Worm (Caenorhabditis elegans): ENCODE results near the gene C31G12.4.

Gene C31G12.4

DNA sequence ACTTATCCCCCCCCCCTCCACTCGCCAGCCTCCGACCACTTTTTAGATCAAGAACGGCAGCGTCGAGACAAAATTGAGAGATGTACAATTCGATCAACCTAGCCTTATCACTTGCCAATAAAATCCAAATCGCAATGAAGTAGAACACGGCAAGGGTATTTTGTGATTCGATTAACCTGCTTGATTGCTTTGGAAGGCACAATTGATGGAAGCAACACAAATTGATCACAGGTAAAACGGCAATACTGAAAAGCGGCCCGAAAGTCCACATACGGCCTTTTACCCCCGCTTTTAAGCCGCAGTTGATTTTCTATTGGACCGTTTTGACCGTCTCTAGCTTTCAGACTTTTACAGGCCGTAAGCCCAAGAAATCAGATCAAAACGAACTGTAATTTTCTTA, 9.8 kb upstream of the C31G12.4 start, which contains the start of gene clec-245:
TSS of gene clec-245 (minus strand) at position 101 of the 400 bp plus-strand sequence.
- TF ChIP-seq K02D7.2 (tag; optimal IDR thresholded peaks at IDR 0.05) (no peak), npax-4 (tag; optimal IDR thresholded peaks at IDR 0.05) (no peak), tbx-7 (tag; optimal IDR thresholded peaks at IDR 0.05) (no peak), pros-1 (tag; optimal IDR thresholded peaks at IDR 0.05) (no peak), Y22D7AL.16 (tag; optimal IDR thresholded peaks at IDR 0.05) (no peak), pag-3 (tag; optimal IDR thresholded peaks at IDR 0.05; ENCODE audit: borderline replicate concordance) (no peak), ttx-3 (tag; optimal IDR thresholded peaks at IDR 0.05) (no peak), sdc-2 (tag; optimal IDR thresholded peaks at IDR 0.05) (no peak), ceh-45 (GFP tag; IDR thresholded peaks at IDR 0.05) (no peak), mec-3 (tag; optimal IDR thresholded peaks at IDR 0.05; ENCODE audit: borderline replicate concordance) (no peak), che-1 (tag; optimal IDR thresholded peaks at IDR 0.05) (no peak), fkh-6 (tag; optimal IDR thresholded peaks at IDR 0.05) (no peak), elt-4 (tag; optimal IDR thresholded peaks at IDR 0.05) (no peak), ama-1 (optimal IDR thresholded peaks at IDR 0.05) (no peak), ref-2 (tag; optimal IDR thresholded peaks at IDR 0.05) (no peak)

DNA sequence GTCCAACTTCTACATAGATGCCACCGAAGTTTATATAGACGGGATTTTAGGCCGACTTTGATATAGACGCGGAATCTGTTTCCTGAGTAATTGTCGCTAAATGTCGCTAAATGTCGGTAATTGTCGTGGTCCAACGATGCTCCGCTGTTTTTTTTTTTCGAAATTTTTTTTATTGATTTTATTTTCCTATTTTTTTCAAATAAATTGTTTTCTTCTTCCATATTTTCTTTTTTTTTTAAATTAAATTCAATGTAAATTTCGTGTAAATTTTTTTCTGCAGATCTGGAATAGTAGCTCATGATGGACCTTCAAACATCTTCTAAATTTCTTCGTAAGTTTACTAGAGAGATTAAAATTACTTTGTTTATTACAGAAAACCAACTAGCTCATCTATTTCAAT, 6.4 kb upstream of the C31G12.4 start, which contains the start of gene C31G12.3:
TSS of gene C31G12.3 (plus strand) at position 301 of the 400 bp plus-strand sequence.
- TF ChIP-seq pax-1 (tag; optimal IDR thresholded peaks at IDR 0.05) (no peak), C38D4.7 (GFP tag; optimal IDR thresholded peaks at IDR 0.05) (no peak), zip-5 (tag; optimal IDR thresholded peaks at IDR 0.05) (no peak), ceh-45 (GFP tag; IDR thresholded peaks at IDR 0.05) (no peak), ceh-2 (tag; optimal IDR thresholded peaks at IDR 0.05) (no peak), ceh-48 (tag; optimal IDR thresholded peaks at IDR 0.05) (no peak), ceh-14 (tag; optimal IDR thresholded peaks at IDR 0.05) (no peak), K09A11.1 (tag; optimal IDR thresholded peaks at IDR 0.05; ENCODE audit: insufficient read depth) (no peak), unc-55 (GFP tag; optimal IDR thresholded peaks at IDR 0.05) (no peak), T23F11.4 (GFP tag; optimal IDR thresholded peaks at IDR 0.05) (no peak)

DNA sequence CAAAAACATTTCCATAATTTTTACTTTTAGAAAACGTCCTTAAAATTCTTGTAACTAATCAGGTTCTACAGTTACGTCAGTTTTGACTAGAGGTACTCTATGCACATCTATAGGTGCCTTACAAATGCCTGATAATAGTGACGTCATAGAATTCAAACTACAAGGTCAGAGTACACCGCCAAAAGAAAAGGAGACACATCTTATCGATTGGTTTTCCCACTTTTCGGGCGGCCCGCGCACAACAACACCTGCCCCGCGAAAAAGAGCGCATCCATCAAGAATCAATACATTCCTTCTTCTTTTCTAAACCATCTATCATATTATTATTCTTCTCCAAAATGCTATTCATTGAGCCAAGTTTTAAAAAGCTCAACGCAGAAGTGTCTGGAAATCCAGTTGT, 1.1 kb upstream of the C31G12.4 start, which contains the start of gene C31G12.1:
TSS of gene C31G12.1 (plus strand) at position 301 of the 400 bp plus-strand sequence.
- TF ChIP-seq mec-3 (tag; optimal IDR thresholded peaks at IDR 0.05; ENCODE audit: borderline replicate concordance) = no peak
- TF ChIP-seq pros-1 (tag; optimal IDR thresholded peaks at IDR 0.05) = no peak
- no peak for TF ChIP-seq T23F11.4 (GFP tag; optimal IDR thresholded peaks at IDR 0.05)
- no peak for TF ChIP-seq hlh-13 (GFP tag; optimal IDR thresholded peaks at IDR 0.05)
- no peak for TF ChIP-seq pax-1 (tag; optimal IDR thresholded peaks at IDR 0.05)

DNA sequence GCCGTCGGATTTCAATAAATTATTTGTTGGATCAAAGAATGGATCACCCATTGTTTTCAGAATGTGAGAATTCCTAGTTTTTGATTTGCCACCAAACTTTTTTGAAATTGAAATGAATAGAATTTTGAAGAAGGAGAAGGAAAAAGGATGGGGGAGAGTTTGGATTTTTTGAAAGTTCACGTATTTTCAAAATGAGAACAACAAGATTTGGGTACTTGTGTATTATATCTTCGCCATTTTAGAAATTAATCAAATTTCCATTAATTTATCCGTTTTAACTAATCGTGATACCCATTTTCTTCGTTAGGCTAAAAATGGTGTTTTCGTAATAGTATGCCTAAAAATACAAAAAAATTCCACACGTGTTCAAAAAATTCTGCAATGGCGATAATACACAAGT, 7.0 kb downstream of the C31G12.4 start, which contains the start of gene C14A6.8:
TSS of gene C14A6.8 (minus strand) at position 101 of the 400 bp plus-strand sequence.
- TF ChIP-seq unc-55 (GFP tag; optimal IDR thresholded peaks at IDR 0.05) (no peak), ceh-2 (tag; optimal IDR thresholded peaks at IDR 0.05) (no peak), lim-6 (tag; optimal IDR thresholded peaks at IDR 0.05) (no peak), nfya-1 (tag; optimal IDR thresholded peaks at IDR 0.05) (no peak)

DNA sequence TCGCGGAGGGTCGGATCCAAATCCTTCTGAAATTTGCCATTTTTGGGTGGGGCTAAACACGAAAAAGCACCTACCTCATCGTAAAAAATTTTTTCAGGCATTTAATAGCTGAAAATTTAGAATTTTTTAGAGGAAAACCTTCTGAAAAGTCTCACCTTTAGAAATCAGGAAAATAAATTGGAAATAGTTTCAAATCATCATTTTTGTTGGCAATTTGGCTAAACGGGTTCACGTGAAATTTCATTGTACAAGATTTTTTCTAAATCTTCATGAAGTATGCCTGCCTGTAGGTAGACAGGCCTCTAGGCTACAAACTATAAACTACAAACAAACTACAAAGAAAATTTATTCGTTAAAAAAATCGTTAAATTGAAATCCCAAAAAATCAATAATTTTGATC, 10.3 kb downstream of the C31G12.4 start, which contains the start of gene C14A6.7:
TSS of gene C14A6.7 (minus strand) at position 101 of the 400 bp plus-strand sequence.
- no peak for TF ChIP-seq nhr-232 (tag; optimal IDR thresholded peaks at IDR 0.05)
- TF ChIP-seq K09A11.1 (tag; optimal IDR thresholded peaks at IDR 0.05; ENCODE audit: insufficient read depth) = no peak
- TF ChIP-seq sox-2 (GFP tag; IDR thresholded peaks at IDR 0.05) = no peak
- TF ChIP-seq syd-9 (tag; optimal IDR thresholded peaks at IDR 0.05) = no peak
- no peak for TF ChIP-seq pag-3 (tag; optimal IDR thresholded peaks at IDR 0.05; ENCODE audit: borderline replicate concordance)
- no peak for TF ChIP-seq ceh-30 (tag; optimal IDR thresholded peaks at IDR 0.05)
- TF ChIP-seq madf-2 (tag; optimal IDR thresholded peaks at IDR 0.05) = no peak
- no peak for TF ChIP-seq ceh-48 (tag; optimal IDR thresholded peaks at IDR 0.05)
- no peak for TF ChIP-seq lim-6 (tag; optimal IDR thresholded peaks at IDR 0.05)
- TF ChIP-seq ref-2 (tag; optimal IDR thresholded peaks at IDR 0.05) = no peak
- no peak for TF ChIP-seq ceh-18 (tag; optimal IDR thresholded peaks at IDR 0.05)
- no peak for TF ChIP-seq K02D7.2 (tag; optimal IDR thresholded peaks at IDR 0.05)
- TF ChIP-seq lin-11 (tag; optimal IDR thresholded peaks at IDR 0.05) = no peak
- no peak for TF ChIP-seq hlh-8 (tag; optimal IDR thresholded peaks at IDR 0.05)
- TF ChIP-seq nfya-1 (tag; optimal IDR thresholded peaks at IDR 0.05) = no peak
- TF ChIP-seq ceh-22 (tag; optimal IDR thresholded peaks at IDR 0.05) = no peak
- no peak for TF ChIP-seq sox-4 (tag; optimal IDR thresholded peaks at IDR 0.05)
- TF ChIP-seq ceh-6 (GFP tag; optimal IDR thresholded peaks at IDR 0.05) = no peak
- TF ChIP-seq tbx-7 (tag; optimal IDR thresholded peaks at IDR 0.05) = no peak

Measured in whole organism, late embryonic.